Worm (Caenorhabditis elegans) whole organism, L4/young adult: ENCODE data around the gene C25E10.10.

Source experiments
- W03F9.2 ChIP-seq: fragments of 150-350 bp; optimal IDR thresholded peaks from 2 replicates; lab custom pipeline; 2014; ENCODE audit warnings: missing biosample characterization, missing genetic modification characterization
- him-1 ChIP-seq: sonication (generic microtip); optimal IDR thresholded peaks from 2 replicates; lab custom pipeline; 2016; ENCODE audit warnings: missing genotype, missing genetic modification reagents, missing genetic modification characterization, missing compliant biosample characterization

DNA sequence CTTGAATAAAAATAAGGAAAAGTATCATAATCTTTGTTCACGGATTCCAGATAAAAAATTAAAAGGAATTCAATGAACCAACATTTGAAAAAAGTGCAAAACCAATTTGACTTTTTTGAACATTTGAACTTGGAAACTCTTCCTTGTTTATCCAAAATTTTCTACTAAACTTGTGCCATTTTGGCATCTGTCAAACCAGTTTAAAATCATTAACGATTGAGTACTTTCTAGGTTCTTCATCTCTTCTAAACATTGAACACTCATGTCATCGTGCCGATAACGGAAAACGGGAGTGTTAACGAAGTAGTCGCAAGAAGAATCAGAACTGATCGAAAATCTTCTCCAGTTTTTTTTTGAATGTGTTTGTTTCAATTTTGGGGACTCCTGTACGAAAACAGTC lies 28.1 kb upstream of the C25E10.10 start:
- no peak for TF ChIP-seq W03F9.2 (tag; lab: Kevin White, UChicago)
- TF ChIP-seq him-1 (tag; lab: Kevin White, UChicago): no peak
